Fruit fly (Drosophila melanogaster) whole organism, embryonic: ENCODE measurements around the gene CG4297.

Experiments
- Atf3 ChIP-seq: fragments of 200-800 bp; sonication (Bioruptor generic); optimal IDR thresholded peaks from 3 replicates; lab custom pipeline; 2016; ENCODE audit warnings: missing biosample characterization, missing genetic modification characterization
- C15 ChIP-seq: fragments of 200-800 bp; sonication (Bioruptor generic); IDR thresholded peaks from 3 replicates; pipeline ENCODE4 v1.3.6; 2022; ENCODE audit warnings: missing biosample characterization, missing genetic modification characterization
- CG10147 ChIP-seq: fragments of 200-800 bp; sonication (Bioruptor generic); optimal IDR thresholded peaks from 2 replicates; lab custom pipeline; 2019; ENCODE audit warnings: missing biosample characterization, mild to moderate bottlenecking, missing genetic modification characterization, moderate library complexity
- CG11696 ChIP-seq: fragments of 200-800 bp; sonication (Bioruptor generic); IDR thresholded peaks from 2 replicates; pipeline ENCODE4 v1.3.6; 2022; ENCODE audit warnings: missing biosample characterization, missing genetic modification characterization
- CG12391 ChIP-seq: fragments of 200-800 bp; sonication (Bioruptor generic); optimal IDR thresholded peaks from 3 replicates; lab custom pipeline; 2018; ENCODE audit warnings: missing biosample characterization, mild to moderate bottlenecking, missing genetic modification characterization, moderate library complexity
- CG13424 ChIP-seq: fragments of 200-800 bp; sonication (Bioruptor generic); optimal IDR thresholded peaks from 2 replicates; lab custom pipeline; 2019; ENCODE audit warnings: missing biosample characterization, mild to moderate bottlenecking, missing genetic modification characterization, moderate library complexity
- CG1647 ChIP-seq: fragments of 200-800 bp; sonication (Bioruptor generic); optimal IDR thresholded peaks from 3 replicates; lab custom pipeline; 2016; ENCODE audit warnings: missing biosample characterization, missing genetic modification characterization
- CG2875 ChIP-seq: fragments of 200-800 bp; sonication (Bioruptor generic); optimal IDR thresholded peaks from 2 replicates; lab custom pipeline; 2017; ENCODE audit warnings: missing biosample characterization, mild to moderate bottlenecking, missing genetic modification characterization, missing genetic modification reagents
- CG3281 ChIP-seq: fragments of 200-800 bp; sonication (Bioruptor generic); optimal IDR thresholded peaks from 3 replicates; lab custom pipeline; 2017; ENCODE audit warnings: missing biosample characterization, mild to moderate bottlenecking, missing genetic modification characterization
- CG3726 ChIP-seq: fragments of 200-800 bp; sonication (Bioruptor generic); IDR thresholded peaks from 3 replicates; pipeline ENCODE4, ENCODE4 v1.3.6; 2022; ENCODE audit warnings: missing biosample characterization, missing genetic modification characterization
- CG4424 ChIP-seq: fragments of 200-800 bp; sonication (Bioruptor generic); optimal IDR thresholded peaks from 3 replicates; lab custom pipeline; 2016; ENCODE audit warnings: missing biosample characterization, missing genetic modification characterization
- CG4707 ChIP-seq: fragments of 200-800 bp; sonication (Bioruptor generic); optimal IDR thresholded peaks from 2 replicates; lab custom pipeline; 2018; ENCODE audit warnings: missing biosample characterization, mild to moderate bottlenecking, missing genetic modification characterization, moderate library complexity
- CG6175 ChIP-seq: fragments of 200-800 bp; sonication (Bioruptor generic); IDR thresholded peaks from 3 replicates; pipeline ENCODE4 v1.3.6; 2022; ENCODE audit warnings: missing biosample characterization, missing genetic modification characterization
- CG7745 ChIP-seq: fragments of 200-800 bp; sonication (Bioruptor generic); optimal IDR thresholded peaks from 2 replicates; lab custom pipeline; 2018; ENCODE audit warnings: missing biosample characterization, mild to moderate bottlenecking, missing genetic modification characterization, moderate library complexity
- CG7987 ChIP-seq: fragments of 200-800 bp; sonication (Bioruptor generic); optimal IDR thresholded peaks from 2 replicates; lab custom pipeline; 2018; ENCODE audit warnings: missing biosample characterization, mild to moderate bottlenecking, missing genetic modification characterization, moderate library complexity
- CG8359 ChIP-seq: fragments of 200-800 bp; sonication (Bioruptor generic); optimal IDR thresholded peaks from 2 replicates; lab custom pipeline; 2017; ENCODE audit warnings: missing biosample characterization, mild to moderate bottlenecking, missing genetic modification characterization, borderline replicate concordance
- CHES-1-like ChIP-seq: fragments of 200-800 bp; sonication (Bioruptor generic); optimal IDR thresholded peaks from 2 replicates; lab custom pipeline; 2016; ENCODE audit warnings: missing biosample characterization, missing genetic modification characterization
- CrebB ChIP-seq: fragments of 200-800 bp; sonication (Bioruptor generic); optimal IDR thresholded peaks from 3 replicates; lab custom pipeline; 2018; ENCODE audit warnings: missing biosample characterization, mild to moderate bottlenecking, missing genetic modification characterization
- Dfd ChIP-seq, 2 experiments: fragments of >200 bp; optimal IDR thresholded peaks; 2 replicates each; lab custom pipeline; 2017; ENCODE audit warnings: missing biosample characterization in 2 of 2, missing genetic modification characterization in 2 of 2
- Doc2 ChIP-seq: fragments of 200-800 bp; sonication (Bioruptor generic); IDR thresholded peaks from 2 replicates; pipeline ENCODE4 v1.3.6; 2022; ENCODE audit warnings: missing biosample characterization, missing genetic modification characterization
- Doc3 ChIP-seq: fragments of 200-800 bp; sonication (Bioruptor generic); IDR thresholded peaks from 3 replicates; pipeline ENCODE4 v1.3.6; 2022; ENCODE audit warnings: missing biosample characterization, missing genetic modification characterization; ENCODE audit not compliant: partially characterized antibody
- Fer1 ChIP-seq: fragments of 200-800 bp; sonication (Bioruptor generic); optimal IDR thresholded peaks from 2 replicates; lab custom pipeline; 2017; ENCODE audit warnings: missing biosample characterization, mild to moderate bottlenecking, missing genetic modification characterization
- HLHmδ ChIP-seq: fragments of 200-800 bp; sonication (Bioruptor generic); optimal IDR thresholded peaks from 2 replicates; lab custom pipeline; 2018; ENCODE audit warnings: missing biosample characterization, mild to moderate bottlenecking, missing genetic modification characterization, moderate library complexity
- Hr78 ChIP-seq, 2 experiments: fragments of 200-800 bp in 1 of 2; fragments of >200 bp in 1 of 2; sonication (Bioruptor generic) in 1 of 2; optimal IDR thresholded peaks; 2 replicates each; lab custom pipeline; 2017 to 2019; ENCODE audit warnings: missing biosample characterization in 2 of 2, missing genetic modification characterization in 2 of 2, mild to moderate bottlenecking in 1 of 2, moderate library complexity in 1 of 2
- Hsf ChIP-seq: fragments of 200-800 bp; sonication (Bioruptor generic); optimal IDR thresholded peaks from 3 replicates; lab custom pipeline; 2016; ENCODE audit warnings: missing biosample characterization, missing genetic modification characterization
- Lhr ChIP-seq: fragments of 200-800 bp; sonication (Bioruptor generic); optimal IDR thresholded peaks from 3 replicates; lab custom pipeline; 2017; ENCODE audit warnings: mild to moderate bottlenecking, missing biosample characterization, missing genetic modification reagents, missing genetic modification characterization
- MBD-R2 ChIP-seq: fragments of 200-800 bp; sonication (Bioruptor generic); IDR thresholded peaks from 2 replicates; pipeline ENCODE4 v1.3.6; 2022; ENCODE audit warnings: missing biosample characterization, missing genetic modification characterization
- Myb ChIP-seq: fragments of 200-800 bp; sonication (Bioruptor generic); optimal IDR thresholded peaks from 2 replicates; lab custom pipeline; 2016; ENCODE audit warnings: missing biosample characterization, missing genetic modification characterization
- NC2β ChIP-seq: fragments of 200-800 bp; sonication (Bioruptor generic); optimal IDR thresholded peaks from 2 replicates; lab custom pipeline; 2016; ENCODE audit warnings: missing biosample characterization, missing genetic modification characterization
- Optix ChIP-seq: fragments of 200-800 bp; sonication (Bioruptor generic); IDR thresholded peaks from 3 replicates; pipeline ENCODE4 v1.3.6; 2022; ENCODE audit warnings: missing biosample characterization, missing genetic modification characterization
- Ssrp ChIP-seq: fragments of 200-800 bp; sonication (Bioruptor generic); optimal IDR thresholded peaks from 2 replicates; lab custom pipeline; 2018; ENCODE audit warnings: missing biosample characterization, mild to moderate bottlenecking, missing genetic modification characterization, moderate library complexity
- Xrp1 ChIP-seq: fragments of 200-800 bp; sonication (Bioruptor generic); IDR thresholded peaks from 2 replicates; pipeline ENCODE4 v1.3.6; 2022; ENCODE audit warnings: missing biosample characterization, missing genetic modification characterization
- btn ChIP-seq: fragments of 200-800 bp; sonication (Bioruptor generic); optimal IDR thresholded peaks from 2 replicates; lab custom pipeline; 2016; ENCODE audit warnings: missing biosample characterization, missing genetic modification characterization
- da ChIP-seq: fragments of 200-800 bp; sonication (Bioruptor generic); optimal IDR thresholded peaks from 2 replicates; lab custom pipeline; 2016; ENCODE audit warnings: missing biosample characterization, missing genetic modification characterization
- dm ChIP-seq: fragments of 200-800 bp; sonication (Bioruptor generic); optimal IDR thresholded peaks from 3 replicates; lab custom pipeline; 2016; ENCODE audit warnings: missing biosample characterization, missing genetic modification characterization
- emc ChIP-seq: fragments of 200-800 bp; sonication (Bioruptor generic); optimal IDR thresholded peaks from 2 replicates; lab custom pipeline; 2016; ENCODE audit warnings: missing biosample characterization, missing genetic modification characterization
- fd3F ChIP-seq: fragments of 200-800 bp; sonication (Bioruptor generic); optimal IDR thresholded peaks from 2 replicates; lab custom pipeline; 2018; ENCODE audit warnings: missing biosample characterization, mild to moderate bottlenecking, missing genetic modification characterization, moderate library complexity
- h ChIP-seq: fragments of >200 bp; optimal IDR thresholded peaks from 2 replicates; lab custom pipeline; 2017
- ind ChIP-seq: fragments of 200-800 bp; sonication (Bioruptor generic); optimal IDR thresholded peaks from 3 replicates; lab custom pipeline; 2016; ENCODE audit warnings: missing biosample characterization, missing genetic modification characterization
- kah ChIP-seq: fragments of 200-800 bp; sonication (Bioruptor generic); optimal IDR thresholded peaks from 2 replicates; lab custom pipeline; 2018; ENCODE audit warnings: missing biosample characterization, mild to moderate bottlenecking, missing genetic modification characterization
- lmd ChIP-seq: fragments of 200-800 bp; sonication (Bioruptor generic); IDR thresholded peaks from 2 replicates; pipeline ENCODE4 v1.3.6; 2022; ENCODE audit warnings: missing biosample characterization, missing genetic modification characterization
- pan ChIP-seq, 4 experiments: fragments of >200 bp in 3 of 4; fragments of 200-800 bp in 1 of 4; sonication (Bioruptor generic) in 1 of 4; optimal IDR thresholded peaks in 3 of 4; IDR thresholded peaks in 1 of 4; 2 replicates each; pipeline versions ENCODE4 v1.3.6 to Lab custom; 2017 to 2022; ENCODE audit warnings: missing biosample characterization in 2 of 4, missing genetic modification characterization in 2 of 4, mixed read lengths in 1 of 4
- salm ChIP-seq: fragments of 200-800 bp; sonication (Bioruptor generic); optimal IDR thresholded peaks from 2 replicates; lab custom pipeline; 2018; ENCODE audit warnings: missing biosample characterization, mild to moderate bottlenecking, missing genetic modification characterization
- sisA ChIP-seq: fragments of 200-800 bp; sonication (Bioruptor generic); IDR thresholded peaks from 2 replicates; pipeline ENCODE4 v1.3.6; 2022; ENCODE audit warnings: missing biosample characterization, missing genetic modification characterization
- slou ChIP-seq: fragments of 200-800 bp; sonication (Bioruptor generic); optimal IDR thresholded peaks from 3 replicates; lab custom pipeline; 2016; ENCODE audit warnings: missing biosample characterization, missing genetic modification characterization
- slp2 ChIP-seq: fragments of 200-800 bp; sonication (Bioruptor generic); optimal IDR thresholded peaks from 2 replicates; lab custom pipeline; 2016; ENCODE audit warnings: missing biosample characterization, missing genetic modification characterization
- toy ChIP-seq: fragments of 200-800 bp; sonication (Bioruptor generic); IDR thresholded peaks from 2 replicates; pipeline ENCODE4 v1.3.6; 2022; ENCODE audit warnings: missing biosample characterization, missing genetic modification characterization
- vnd ChIP-seq: fragments of 200-800 bp; sonication (Bioruptor generic); IDR thresholded peaks from 3 replicates; pipeline ENCODE4 v1.3.6; 2022; ENCODE audit warnings: missing biosample characterization, missing genetic modification characterization; ENCODE audit not compliant: partially characterized antibody
- wdn ChIP-seq: fragments of 200-800 bp; sonication (Bioruptor generic); IDR thresholded peaks from 2 replicates; pipeline ENCODE4 v1.3.6; 2022; ENCODE audit warnings: missing biosample characterization, missing genetic modification characterization

Gene CG4297

DNA sequence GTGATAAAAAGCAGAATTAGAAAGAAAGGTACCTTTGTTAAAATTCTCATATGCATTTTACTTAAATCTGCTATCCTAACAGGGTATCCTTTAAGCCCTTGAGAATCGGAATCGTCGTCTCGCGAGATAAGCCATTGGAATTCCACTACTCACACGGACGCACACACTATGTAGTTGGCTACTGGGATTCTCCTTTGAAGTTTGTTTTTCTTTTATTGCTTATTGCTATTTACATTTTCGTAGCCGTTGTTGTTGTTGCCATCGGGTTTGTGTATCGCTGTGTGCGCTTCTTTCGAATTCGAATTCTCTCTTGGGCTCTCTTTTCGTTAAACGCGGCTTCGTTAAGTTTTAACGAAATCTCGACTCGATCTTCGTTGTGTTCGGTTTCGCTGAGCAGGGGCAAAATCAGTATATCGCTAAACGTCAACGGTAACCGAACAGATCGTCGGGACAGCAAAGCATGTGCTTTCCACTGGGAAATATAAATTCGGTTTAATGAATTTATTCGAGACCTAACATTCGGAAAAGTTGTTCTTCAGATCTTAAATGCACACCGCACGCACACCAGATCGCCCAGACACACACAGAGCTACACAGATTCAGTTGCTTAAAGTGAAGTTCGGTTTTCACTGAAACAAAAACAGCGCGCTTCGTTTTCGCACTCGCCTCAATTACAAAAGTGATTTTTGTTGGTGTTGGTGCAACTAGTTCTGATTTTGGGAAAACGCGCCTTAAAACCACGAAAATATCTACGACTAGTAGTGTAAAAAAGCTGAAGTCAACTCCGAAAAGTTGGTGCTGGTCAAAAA lies 41.0 kb downstream of the CG4297 start, which contains the start of gene ex (continued):
- TF ChIP-seq pan (optimal IDR thresholded peaks at IDR 0.05; lab: Kevin White, UChicago) (no peak), pan (GFP tag; optimal IDR thresholded peaks at IDR 0.05 in 1 of 2, IDR thresholded peaks at IDR 0.05 in 1 of 2) (peak in 1 of 2 experiments; percentile 61), C15 (GFP tag; lab: Robert Waterston, UW) (no peak), da (GFP tag; lab: Kevin White, UChicago) (no peak), CG12391 (tag; lab: Kevin White, UChicago) (peak; percentile 11), vnd (no peak), CG7987 (GFP tag; lab: Kevin White, UChicago) (peak; percentile 92), Atf3 (GFP tag; lab: Kevin White, UChicago) (no peak), Doc3 (GFP tag; lab: Robert Waterston, UW) (no peak), HLHmδ (GFP tag; lab: Kevin White, UChicago) (no peak), CG2875 (peak; percentile 80), emc (GFP tag; lab: Kevin White, UChicago) (no peak), CG3726 (GFP tag; lab: Robert Waterston, UW) (no peak), Doc2 (GFP tag; lab: Robert Waterston, UW) (no peak), kah (GFP tag; lab: Kevin White, UChicago) (peak; percentile 60), wdn (GFP tag; lab: Robert Waterston, UW) (no peak), CG4424 (GFP tag; lab: Kevin White, UChicago) (no peak), Optix (GFP tag; lab: Robert Waterston, UW) (no peak), Ssrp (tag; lab: Kevin White, UChicago) (no peak), salm (tag; lab: Kevin White, UChicago) (peak; percentile 35), lmd (GFP tag; lab: Robert Waterston, UW) (no peak), CG13424 (tag; lab: Kevin White, UChicago) (peak; percentile 65), CG11696 (GFP tag; lab: Robert Waterston, UW) (peak; percentile 17; the same call in 1 of the 2 replicates), Hr78 (GFP tag; optimal IDR thresholded peaks at IDR 0.05; lab: Kevin White, UChicago) (no peak), CG1647 (GFP tag; lab: Kevin White, UChicago) (no peak), CG7745 (tag; lab: Kevin White, UChicago) (peak; percentile 67), sisA (GFP tag; lab: Robert Waterston, UW) (no peak), CG3281 (peak; percentile 65), slou (no peak), fd3F (GFP tag; lab: Kevin White, UChicago) (peak; percentile 20), NC2β (GFP tag; lab: Kevin White, UChicago) (peak; percentile 35), toy (no peak), Myb (peak; percentile 28), CG6175 (GFP tag; lab: Robert Waterston, UW) (no peak), Lhr (GFP tag; lab: Kevin White, UChicago) (peak; percentile 27), Dfd (GFP tag; optimal IDR thresholded peaks at IDR 0.05; lab: Kevin White, UChicago) (no peak), dm (GFP tag; lab: Kevin White, UChicago) (peak; percentile 12), Xrp1 (GFP tag; lab: Robert Waterston, UW) (peak; percentile 60), h (lab: Kevin White, UChicago) (no peak), CrebB (tag; lab: Kevin White, UChicago) (peak; percentile 90), btn (no peak), Hsf (GFP tag; lab: Kevin White, UChicago) (peak; percentile 21), MBD-R2 (GFP tag; lab: Robert Waterston, UW) (no peak; the same call in 1 of the 2 replicates), slp2 (GFP tag; lab: Kevin White, UChicago) (no peak), ind (no peak), CG10147 (GFP tag; lab: Kevin White, UChicago) (peak; percentile 34), Fer1 (GFP tag; lab: Kevin White, UChicago) (peak; percentile 82), CHES-1-like (peak; percentile 43), CG8359 (GFP tag; lab: Kevin White, UChicago) (peak; percentile 44), CG4707 (GFP tag; lab: Kevin White, UChicago) (peak; percentile 80)
